Fruit fly (Drosophila melanogaster) whole organism, embryonic: ENCODE data around the gene CG33641.

Source experiments
- Asciz ChIP-seq: fragments of 200-800 bp; sonication (Bioruptor generic); optimal IDR thresholded peaks from 2 replicates; lab custom pipeline; 2017; ENCODE audit warnings: missing biosample characterization, mild to moderate bottlenecking, missing genetic modification characterization, missing genetic modification reagents
- Atf3 ChIP-seq: fragments of 200-800 bp; sonication (Bioruptor generic); optimal IDR thresholded peaks from 3 replicates; lab custom pipeline; 2016; ENCODE audit warnings: missing biosample characterization, missing genetic modification characterization
- Awh ChIP-seq: fragments of 200-800 bp; sonication (Bioruptor generic); IDR thresholded peaks from 2 replicates; pipeline ENCODE4, ENCODE4 v1.3.6; 2022; ENCODE audit warnings: missing biosample characterization, missing genetic modification characterization
- Bgb ChIP-seq: fragments of 200-800 bp; sonication (Bioruptor generic); IDR thresholded peaks from 2 replicates; pipeline ENCODE4 v1.3.6; 2022; ENCODE audit warnings: missing biosample characterization, missing genetic modification characterization; ENCODE audit not compliant: partially characterized antibody
- CG10147 ChIP-seq: fragments of 200-800 bp; sonication (Bioruptor generic); optimal IDR thresholded peaks from 2 replicates; lab custom pipeline; 2019; ENCODE audit warnings: missing biosample characterization, mild to moderate bottlenecking, missing genetic modification characterization, moderate library complexity
- CG10209 ChIP-seq: fragments of 200-800 bp; sonication (Bioruptor generic); optimal IDR thresholded peaks from 3 replicates; lab custom pipeline; 2017; ENCODE audit warnings: missing biosample characterization, mild to moderate bottlenecking, missing genetic modification characterization, missing genetic modification reagents
- CG10543 ChIP-seq: fragments of 200-800 bp; sonication (Bioruptor generic); optimal IDR thresholded peaks from 3 replicates; lab custom pipeline; 2017; ENCODE audit warnings: missing biosample characterization, mild to moderate bottlenecking, missing genetic modification characterization, moderate library complexity
- CG11398 ChIP-seq: fragments of 200-800 bp; sonication (Bioruptor generic); optimal IDR thresholded peaks from 2 replicates; lab custom pipeline; 2016; ENCODE audit warnings: missing biosample characterization, missing genetic modification characterization
- CG11696 ChIP-seq: fragments of 200-800 bp; sonication (Bioruptor generic); IDR thresholded peaks from 2 replicates; pipeline ENCODE4 v1.3.6; 2022; ENCODE audit warnings: missing biosample characterization, missing genetic modification characterization
- CG12299 ChIP-seq: fragments of 200-800 bp; sonication (Bioruptor generic); optimal IDR thresholded peaks from 2 replicates; lab custom pipeline; 2018; ENCODE audit warnings: missing biosample characterization, mild to moderate bottlenecking, missing genetic modification characterization
- CG15601 ChIP-seq: fragments of 200-800 bp; sonication (Bioruptor generic); optimal IDR thresholded peaks from 3 replicates; lab custom pipeline; 2019; ENCODE audit warnings: missing biosample characterization, mild to moderate bottlenecking, missing genetic modification characterization, moderate library complexity
- CG1792 ChIP-seq: fragments of 200-800 bp; sonication (Bioruptor generic); optimal IDR thresholded peaks from 2 replicates; lab custom pipeline; 2016; ENCODE audit warnings: missing biosample characterization, missing genetic modification characterization
- CG2712 ChIP-seq: fragments of 200-800 bp; optimal IDR thresholded peaks from 3 replicates; lab custom pipeline; 2019; ENCODE audit warnings: missing biosample characterization, mild to moderate bottlenecking, missing genetic modification characterization, moderate library complexity
- CG31388 ChIP-seq: fragments of 200-800 bp; sonication (Bioruptor generic); optimal IDR thresholded peaks from 2 replicates; lab custom pipeline; 2016; ENCODE audit warnings: missing biosample characterization, missing genetic modification characterization
- CG33557 ChIP-seq: fragments of 200-800 bp; sonication (Bioruptor generic); optimal IDR thresholded peaks from 2 replicates; lab custom pipeline; 2019; ENCODE audit warnings: missing biosample characterization, mild to moderate bottlenecking, missing genetic modification characterization, moderate library complexity
- CG34224 ChIP-seq: fragments of 200-800 bp; sonication (Bioruptor generic); IDR thresholded peaks from 3 replicates; pipeline ENCODE4 v1.3.6; 2022; ENCODE audit warnings: missing biosample characterization, missing genetic modification characterization; ENCODE audit not compliant: partially characterized antibody
- CG3995 ChIP-seq: fragments of 200-800 bp; sonication (Bioruptor generic); optimal IDR thresholded peaks from 3 replicates; lab custom pipeline; 2016; ENCODE audit warnings: missing biosample characterization, missing genetic modification characterization
- CG4424 ChIP-seq: fragments of 200-800 bp; sonication (Bioruptor generic); optimal IDR thresholded peaks from 3 replicates; lab custom pipeline; 2016; ENCODE audit warnings: missing biosample characterization, missing genetic modification characterization
- CG4820 ChIP-seq: fragments of 200-800 bp; sonication (Bioruptor generic); optimal IDR thresholded peaks from 3 replicates; lab custom pipeline; 2016; ENCODE audit warnings: missing biosample characterization, missing genetic modification characterization
- CG6765 ChIP-seq: fragments of 200-800 bp; sonication (Bioruptor generic); optimal IDR thresholded peaks from 3 replicates; lab custom pipeline; 2017; ENCODE audit warnings: missing biosample characterization, mild to moderate bottlenecking, missing genetic modification characterization
- CG8388 ChIP-seq: fragments of 200-800 bp; sonication (Bioruptor generic); optimal IDR thresholded peaks from 2 replicates; lab custom pipeline; 2019; ENCODE audit warnings: missing biosample characterization, mild to moderate bottlenecking, missing genetic modification characterization, moderate library complexity
- CG9817 ChIP-seq: fragments of 200-800 bp; sonication (Bioruptor generic); optimal IDR thresholded peaks from 2 replicates; lab custom pipeline; 2018; ENCODE audit warnings: missing biosample characterization, mild to moderate bottlenecking, missing genetic modification characterization, moderate library complexity
- CG9876 ChIP-seq: fragments of 200-800 bp; sonication (Bioruptor generic); optimal IDR thresholded peaks from 2 replicates; lab custom pipeline; 2016; ENCODE audit warnings: missing biosample characterization, missing genetic modification characterization
- Doc2 ChIP-seq: fragments of 200-800 bp; sonication (Bioruptor generic); IDR thresholded peaks from 2 replicates; pipeline ENCODE4 v1.3.6; 2022; ENCODE audit warnings: missing biosample characterization, missing genetic modification characterization
- Doc3 ChIP-seq: fragments of 200-800 bp; sonication (Bioruptor generic); IDR thresholded peaks from 3 replicates; pipeline ENCODE4 v1.3.6; 2022; ENCODE audit warnings: missing biosample characterization, missing genetic modification characterization; ENCODE audit not compliant: partially characterized antibody
- E2f1 ChIP-seq: fragments of 200-800 bp; sonication (Bioruptor generic); IDR thresholded peaks from 2 replicates; pipeline ENCODE4 v1.3.6; 2022; ENCODE audit warnings: missing biosample characterization, missing genetic modification characterization
- ERR ChIP-seq: fragments of 200-800 bp; sonication (Bioruptor generic); optimal IDR thresholded peaks from 2 replicates; lab custom pipeline; 2016; ENCODE audit warnings: missing biosample characterization, missing genetic modification characterization
- Eip74EF ChIP-seq, 2 experiments: fragments of 200-800 bp in 1 of 2; fragments of >200 bp in 1 of 2; sonication (Bioruptor generic) in 1 of 2; optimal IDR thresholded peaks; 2 replicates each; lab custom pipeline; 2017 to 2019; ENCODE audit warnings: missing biosample characterization in 2 of 2, missing genetic modification characterization in 2 of 2, mild to moderate bottlenecking in 1 of 2, moderate library complexity in 1 of 2
- H2.0 ChIP-seq: fragments of 200-800 bp; sonication (Bioruptor generic); IDR thresholded peaks from 2 replicates; pipeline ENCODE4 v1.3.6; 2022; ENCODE audit warnings: missing biosample characterization, missing genetic modification characterization
- Hmx ChIP-seq: fragments of 200-800 bp; sonication (Bioruptor generic); optimal IDR thresholded peaks from 2 replicates; lab custom pipeline; 2016; ENCODE audit warnings: missing biosample characterization, missing genetic modification characterization
- Ptx1 ChIP-seq: fragments of 200-800 bp; sonication (Bioruptor generic); IDR thresholded peaks from 2 replicates; pipeline ENCODE4 v1.3.6; 2022; ENCODE audit warnings: missing biosample characterization, missing genetic modification characterization
- Sry-δ ChIP-seq: fragments of 200-800 bp; sonication (Bioruptor generic); optimal IDR thresholded peaks from 2 replicates; lab custom pipeline; 2016; ENCODE audit warnings: missing biosample characterization, missing genetic modification characterization
- aop ChIP-seq: fragments of 200-800 bp; sonication (Bioruptor generic); IDR thresholded peaks from 2 replicates; pipeline ENCODE4 v1.3.6; 2022; ENCODE audit warnings: missing biosample characterization, missing genetic modification characterization
- croc ChIP-seq: fragments of 200-800 bp; sonication (Bioruptor generic); conservative IDR thresholded peaks from 3 replicates; pipeline ENCODE4 v1.3.6; 2022; ENCODE audit warnings: missing biosample characterization, missing genetic modification characterization
- ems ChIP-seq: fragments of 200-800 bp; sonication (Bioruptor generic); optimal IDR thresholded peaks from 3 replicates; lab custom pipeline; 2016; ENCODE audit warnings: missing biosample characterization, missing genetic modification characterization
- fd3F ChIP-seq: fragments of 200-800 bp; sonication (Bioruptor generic); optimal IDR thresholded peaks from 2 replicates; lab custom pipeline; 2018; ENCODE audit warnings: missing biosample characterization, mild to moderate bottlenecking, missing genetic modification characterization, moderate library complexity
- fu2 ChIP-seq: fragments of 200-800 bp; sonication (Bioruptor generic); optimal IDR thresholded peaks from 2 replicates; lab custom pipeline; 2016; ENCODE audit warnings: missing biosample characterization, missing genetic modification characterization
- gem ChIP-seq: fragments of 200-800 bp; sonication (Bioruptor generic); optimal IDR thresholded peaks from 2 replicates; lab custom pipeline; 2019; ENCODE audit warnings: missing biosample characterization, mild to moderate bottlenecking, missing genetic modification characterization, moderate library complexity
- gfzf ChIP-seq: fragments of 200-800 bp; sonication (Bioruptor generic); optimal IDR thresholded peaks from 2 replicates; lab custom pipeline; 2016; ENCODE audit warnings: missing biosample characterization, mild to moderate bottlenecking, missing genetic modification characterization, moderate library complexity
- ken ChIP-seq: fragments of 200-800 bp; sonication (Bioruptor generic); IDR thresholded peaks from 3 replicates; pipeline ENCODE4 v1.3.6; 2022; ENCODE audit warnings: missing biosample characterization, missing genetic modification characterization
- lab ChIP-seq: fragments of 200-800 bp; sonication (Bioruptor generic); optimal IDR thresholded peaks from 3 replicates; lab custom pipeline; 2017; ENCODE audit warnings: missing biosample characterization, missing genetic modification characterization, mild to moderate bottlenecking, moderate library complexity, missing genetic modification reagents
- pzg ChIP-seq: fragments of 200-800 bp; sonication (Bioruptor generic); optimal IDR thresholded peaks from 3 replicates; lab custom pipeline; 2018; ENCODE audit warnings: missing biosample characterization, mild to moderate bottlenecking, missing genetic modification characterization, moderate library complexity
- sc ChIP-seq, 3 experiments: fragments of >200 bp in 2 of 3; fragments of 200-800 bp in 1 of 3; sonication (Bioruptor generic) in 1 of 3; optimal IDR thresholded peaks; 2 replicates in 2 of 3; 3 replicates in 1 of 3; lab custom pipeline; 2017; ENCODE audit warnings: mild to moderate bottlenecking in 1 of 3, missing biosample characterization in 1 of 3, missing genetic modification characterization in 1 of 3, missing genetic modification reagents in 1 of 3
- sd ChIP-seq: fragments of 200-800 bp; sonication (Bioruptor generic); optimal IDR thresholded peaks from 3 replicates; lab custom pipeline; 2018; ENCODE audit warnings: missing biosample characterization, mild to moderate bottlenecking, missing genetic modification characterization, moderate library complexity
- sens ChIP-seq: fragments of 200-800 bp; sonication (Bioruptor generic); peaks from one replicate; lab custom pipeline; 2016; ENCODE audit warnings: missing biosample characterization, missing genetic modification characterization
- slou ChIP-seq: fragments of 200-800 bp; sonication (Bioruptor generic); optimal IDR thresholded peaks from 3 replicates; lab custom pipeline; 2016; ENCODE audit warnings: missing biosample characterization, missing genetic modification characterization
- tna ChIP-seq: fragments of 200-800 bp; sonication (Bioruptor generic); IDR thresholded peaks from 2 replicates; pipeline ENCODE4 v1.3.6; 2022; ENCODE audit warnings: missing biosample characterization, missing genetic modification characterization; ENCODE audit not compliant: partially characterized antibody
- wdn ChIP-seq: fragments of 200-800 bp; sonication (Bioruptor generic); IDR thresholded peaks from 2 replicates; pipeline ENCODE4 v1.3.6; 2022; ENCODE audit warnings: missing biosample characterization, missing genetic modification characterization
- yki ChIP-seq: fragments of >200 bp; optimal IDR thresholded peaks from 3 replicates; lab custom pipeline; 2018

CG33641 gene

DNA sequence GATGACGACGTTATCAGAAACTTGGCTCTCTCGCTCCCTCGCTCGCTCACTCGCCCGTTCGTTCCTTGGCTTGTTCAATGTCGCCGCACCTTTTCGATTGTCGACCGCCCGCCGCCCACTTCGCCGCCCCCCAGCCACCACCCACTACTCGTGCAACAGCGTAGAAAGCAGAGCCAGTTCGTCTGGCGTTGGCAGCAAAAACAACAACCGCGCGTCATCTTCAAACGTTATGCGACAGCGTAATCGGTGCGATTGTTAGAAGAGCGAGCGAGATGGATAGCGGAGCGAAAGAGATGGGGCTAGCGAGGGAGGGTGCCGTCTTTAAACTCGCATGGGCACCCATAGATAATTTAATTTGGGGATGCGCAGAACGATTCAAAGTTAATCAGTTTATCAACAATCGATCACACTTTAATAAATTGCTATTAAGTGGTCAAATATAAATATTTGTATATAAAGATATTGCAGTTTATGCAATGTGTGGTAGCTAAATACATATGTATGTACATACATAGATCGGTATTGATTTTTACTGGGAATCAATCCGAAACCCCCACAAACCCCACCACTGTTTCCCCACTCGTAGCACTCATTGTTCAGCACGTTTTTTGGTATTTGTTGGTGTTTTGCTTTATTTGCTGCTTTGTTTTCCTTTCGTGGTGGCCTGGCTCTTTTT lies 14.4 kb upstream of the CG33641 start (continued):
- TF ChIP-seq fd3F (GFP tag; lab: Kevin White, UChicago) (peak; percentile 59), CG10543 (peak; percentile 58), CG10147 (peak; percentile 68), sc (optimal IDR thresholded peaks at IDR 0.05; lab: Kevin White, UChicago) (no peak), sc (GFP tag; optimal IDR thresholded peaks at IDR 0.05; lab: Kevin White, UChicago) (no peak), CG2712 (tag; lab: Kevin White, UChicago) (peak; percentile 39), CG9876 (no peak), CG9817 (tag; lab: Kevin White, UChicago) (peak; percentile 82), Hmx (GFP tag; lab: Kevin White, UChicago) (no peak), CG31388 (GFP tag; lab: Kevin White, UChicago) (no peak), croc (peak; percentile 41; the same call in 1 of the 3 replicates), CG4820 (GFP tag; lab: Kevin White, UChicago) (no peak), CG11696 (GFP tag; lab: Robert Waterston, UW) (no peak), H2.0 (GFP tag; lab: Robert Waterston, UW) (peak; percentile 49; the same call in 1 of the 2 replicates), pzg (GFP tag; lab: Kevin White, UChicago) (no peak), slou (GFP tag; lab: Kevin White, UChicago) (no peak), ems (GFP tag; lab: Kevin White, UChicago) (no peak), Asciz (GFP tag; lab: Kevin White, UChicago) (no peak), CG4424 (GFP tag; lab: Kevin White, UChicago) (no peak), yki (no peak), CG15601 (tag; lab: Kevin White, UChicago) (peak; percentile 50), sd (peak; percentile 65), Atf3 (GFP tag; lab: Kevin White, UChicago) (no peak), CG8388 (peak; percentile 33), Ptx1 (peak; percentile 78), ken (GFP tag; lab: Robert Waterston, UW) (peak; percentile 37; the same call in 1 of the 3 replicates), CG3995 (GFP tag; lab: Kevin White, UChicago) (no peak), tna (GFP tag; lab: Robert Waterston, UW) (no peak), sens (GFP tag; lab: Kevin White, UChicago) (no peak), CG11398 (GFP tag; lab: Kevin White, UChicago) (no peak), CG1792 (GFP tag; lab: Kevin White, UChicago) (no peak), fu2 (GFP tag; lab: Kevin White, UChicago) (no peak), CG33557 (GFP tag; lab: Kevin White, UChicago) (no peak), gem (tag; lab: Kevin White, UChicago) (peak; percentile 74), Eip74EF (GFP tag; optimal IDR thresholded peaks at IDR 0.05; lab: Kevin White, UChicago) (no peak), ERR (GFP tag; lab: Kevin White, UChicago) (no peak), CG12299 (tag; lab: Kevin White, UChicago) (no peak), Bgb (GFP tag; lab: Robert Waterston, UW) (no peak), aop (GFP tag; lab: Robert Waterston, UW) (no peak), CG10209 (GFP tag; lab: Kevin White, UChicago) (peak; percentile 76), CG34224 (GFP tag; lab: Robert Waterston, UW) (0 out of 3 replicates have a peak, but pooled peaks have one; percentile 15), lab (GFP tag; lab: Kevin White, UChicago) (peak; percentile 61), gfzf (GFP tag; lab: Kevin White, UChicago) (no peak), E2f1 (GFP tag; lab: Robert Waterston, UW) (peak; percentile 47), CG6765 (GFP tag; lab: Kevin White, UChicago) (no peak), Doc3 (0 out of 3 replicates have a peak, but pooled peaks have one; percentile 27), Sry-δ (GFP tag; lab: Kevin White, UChicago) (no peak), wdn (peak; percentile 45), Awh (GFP tag; lab: Robert Waterston, UW) (no peak), Doc2 (GFP tag; lab: Robert Waterston, UW) (no peak)
